Fruit fly (Drosophila melanogaster) whole organism, embryonic: ENCODE results near the gene goe.

ENCODE experiments used
- ATbp ChIP-seq: fragments of 200-800 bp; sonication (Bioruptor generic); optimal IDR thresholded peaks from 2 replicates; lab custom pipeline; 2017; ENCODE audit warnings: missing biosample characterization, mild to moderate bottlenecking, missing genetic modification characterization, missing genetic modification reagents
- CG10267 ChIP-seq: fragments of 200-800 bp; sonication (Bioruptor generic); optimal IDR thresholded peaks from 2 replicates; lab custom pipeline; 2018; ENCODE audit warnings: missing biosample characterization, mild to moderate bottlenecking, missing genetic modification characterization, moderate library complexity
- CG10366 ChIP-seq: fragments of 200-800 bp; sonication (Bioruptor generic); IDR thresholded peaks from 2 replicates; pipeline ENCODE4 v1.3.6; 2022; ENCODE audit warnings: missing biosample characterization, missing genetic modification characterization
- CG11695 ChIP-seq: fragments of 200-800 bp; sonication (Bioruptor generic); IDR thresholded peaks from 3 replicates; pipeline ENCODE4 v1.3.6; 2022; ENCODE audit warnings: missing biosample characterization, missing genetic modification characterization
- CG11696 ChIP-seq: fragments of 200-800 bp; sonication (Bioruptor generic); IDR thresholded peaks from 2 replicates; pipeline ENCODE4 v1.3.6; 2022; ENCODE audit warnings: missing biosample characterization, missing genetic modification characterization
- CG13624 ChIP-seq: fragments of 200-800 bp; sonication (Bioruptor generic); optimal IDR thresholded peaks from 2 replicates; lab custom pipeline; 2016; ENCODE audit warnings: missing biosample characterization, missing genetic modification characterization
- CG14965 ChIP-seq: fragments of 200-800 bp; sonication (Bioruptor generic); optimal IDR thresholded peaks from 2 replicates; lab custom pipeline; 2016; ENCODE audit warnings: missing biosample characterization, missing genetic modification characterization, borderline replicate concordance
- CG17186 ChIP-seq: fragments of 200-800 bp; sonication (Bioruptor generic); optimal IDR thresholded peaks from 3 replicates; lab custom pipeline; 2017; ENCODE audit warnings: missing biosample characterization, missing genetic modification reagents, missing genetic modification characterization
- CG18011 ChIP-seq: fragments of 200-800 bp; sonication (Bioruptor generic); optimal IDR thresholded peaks from 2 replicates; lab custom pipeline; 2017; ENCODE audit warnings: missing biosample characterization, missing genetic modification characterization, mild to moderate bottlenecking, moderate library complexity, missing genotype
- CG18619 ChIP-seq: fragments of 200-800 bp; sonication (Bioruptor generic); optimal IDR thresholded peaks from 3 replicates; lab custom pipeline; 2017; ENCODE audit warnings: missing biosample characterization, mild to moderate bottlenecking, missing genetic modification characterization
- CG34376 ChIP-seq: fragments of 200-800 bp; sonication (Bioruptor generic); optimal IDR thresholded peaks from 2 replicates; lab custom pipeline; 2018; ENCODE audit warnings: missing biosample characterization, mild to moderate bottlenecking, missing genetic modification characterization
- CG3847 ChIP-seq: fragments of 200-800 bp; sonication (Bioruptor generic); IDR thresholded peaks from 2 replicates; pipeline ENCODE4 v1.3.6; 2022; ENCODE audit warnings: missing biosample characterization, missing genetic modification characterization
- CG4424 ChIP-seq: fragments of 200-800 bp; sonication (Bioruptor generic); optimal IDR thresholded peaks from 3 replicates; lab custom pipeline; 2016; ENCODE audit warnings: missing biosample characterization, missing genetic modification characterization
- CG4617 ChIP-seq: fragments of 200-800 bp; sonication (Bioruptor generic); optimal IDR thresholded peaks from 3 replicates; lab custom pipeline; 2016; ENCODE audit warnings: missing biosample characterization, missing genetic modification characterization, borderline replicate concordance
- CG6791 ChIP-seq: fragments of 200-800 bp; sonication (Bioruptor generic); IDR thresholded peaks from 3 replicates; pipeline ENCODE4 v1.3.6; 2022; ENCODE audit warnings: missing biosample characterization, missing genetic modification characterization; ENCODE audit not compliant: partially characterized antibody
- CG7372 ChIP-seq: fragments of 200-800 bp; sonication (Bioruptor generic); IDR thresholded peaks from 2 replicates; pipeline ENCODE4 v1.3.6; 2022; ENCODE audit warnings: missing biosample characterization, missing genetic modification characterization
- CG8290 ChIP-seq, 3 experiments: fragments of 200-800 bp; sonication (Bioruptor generic); optimal IDR thresholded peaks; 2 replicates each; lab custom pipeline; 2016 to 2019; ENCODE audit warnings: missing biosample characterization in 3 of 3, missing genetic modification characterization in 3 of 3, mild to moderate bottlenecking in 2 of 3, moderate library complexity in 1 of 3
- CTCF ChIP-seq: fragments of 200-800 bp; sonication (Bioruptor generic); optimal IDR thresholded peaks from 2 replicates; lab custom pipeline; 2017; ENCODE audit warnings: missing biosample characterization, mild to moderate bottlenecking, missing genetic modification characterization, moderate library complexity
- D19B ChIP-seq: fragments of 200-800 bp; sonication (Bioruptor generic); optimal IDR thresholded peaks from 2 replicates; lab custom pipeline; 2017; ENCODE audit warnings: missing biosample characterization, mild to moderate bottlenecking, missing genetic modification characterization
- GATAe ChIP-seq: fragments of 200-800 bp; sonication (Bioruptor generic); conservative IDR thresholded peaks from 2 replicates; pipeline ENCODE4 v1.3.6; 2022; ENCODE audit warnings: missing biosample characterization, missing genetic modification characterization
- HLHmδ ChIP-seq: fragments of 200-800 bp; sonication (Bioruptor generic); optimal IDR thresholded peaks from 2 replicates; lab custom pipeline; 2018; ENCODE audit warnings: missing biosample characterization, mild to moderate bottlenecking, missing genetic modification characterization, moderate library complexity
- abd-A ChIP-seq: fragments of 200-800 bp; sonication (Bioruptor generic); optimal IDR thresholded peaks from 3 replicates; lab custom pipeline; 2019; ENCODE audit warnings: missing biosample characterization, mild to moderate bottlenecking, missing genetic modification characterization, moderate library complexity
- corto ChIP-seq: fragments of 200-800 bp; sonication (Bioruptor generic); optimal IDR thresholded peaks from 2 replicates; lab custom pipeline; 2016; ENCODE audit warnings: missing biosample characterization, mild to moderate bottlenecking, missing genetic modification characterization, moderate library complexity
- crol ChIP-seq: fragments of 200-800 bp; sonication (Bioruptor generic); IDR thresholded peaks from 2 replicates; pipeline ENCODE4 v1.3.6; 2022; ENCODE audit warnings: missing biosample characterization, missing genetic modification characterization
- exex ChIP-seq: fragments of 200-800 bp; sonication (Bioruptor generic); optimal IDR thresholded peaks from 4 replicates; lab custom pipeline; 2018; ENCODE audit warnings: missing biosample characterization, mild to moderate bottlenecking, missing genetic modification characterization, moderate library complexity
- fd3F ChIP-seq: fragments of 200-800 bp; sonication (Bioruptor generic); optimal IDR thresholded peaks from 2 replicates; lab custom pipeline; 2018; ENCODE audit warnings: missing biosample characterization, mild to moderate bottlenecking, missing genetic modification characterization, moderate library complexity
- fru ChIP-seq: fragments of >200 bp; optimal IDR thresholded peaks from 2 replicates; lab custom pipeline; 2017
- gcm2 ChIP-seq: fragments of 200-800 bp; sonication (Bioruptor generic); optimal IDR thresholded peaks from 2 replicates; lab custom pipeline; 2016; ENCODE audit warnings: missing biosample characterization, missing genetic modification characterization
- grn ChIP-seq: fragments of 200-800 bp; sonication (Bioruptor generic); optimal IDR thresholded peaks from 3 replicates; lab custom pipeline; 2017; ENCODE audit warnings: missing biosample characterization, missing genetic modification characterization
- insv ChIP-seq, 2 experiments: fragments of 200-800 bp; sonication (Bioruptor generic); optimal IDR thresholded peaks; 3 replicates each; lab custom pipeline; 2016 to 2018; ENCODE audit warnings: missing biosample characterization in 2 of 2, missing genetic modification characterization in 2 of 2
- onecut ChIP-seq: fragments of 200-800 bp; sonication (Bioruptor generic); IDR thresholded peaks from 2 replicates; pipeline ENCODE4 v1.3.6; 2022; ENCODE audit warnings: missing biosample characterization, missing genetic modification characterization
- sd ChIP-seq: fragments of 200-800 bp; sonication (Bioruptor generic); optimal IDR thresholded peaks from 3 replicates; lab custom pipeline; 2018; ENCODE audit warnings: missing biosample characterization, mild to moderate bottlenecking, missing genetic modification characterization, moderate library complexity
- shn ChIP-seq: fragments of 200-800 bp; sonication (Bioruptor generic); optimal IDR thresholded peaks from 3 replicates; lab custom pipeline; 2016; ENCODE audit warnings: missing biosample characterization, missing genetic modification characterization
- slp2 ChIP-seq: fragments of 200-800 bp; sonication (Bioruptor generic); optimal IDR thresholded peaks from 2 replicates; lab custom pipeline; 2016; ENCODE audit warnings: missing biosample characterization, missing genetic modification characterization
- sug ChIP-seq: fragments of 200-800 bp; optimal IDR thresholded peaks from 2 replicates; lab custom pipeline; 2019; ENCODE audit warnings: missing biosample characterization, mild to moderate bottlenecking, missing genetic modification characterization, moderate library complexity
- trem ChIP-seq: fragments of 200-800 bp; optimal IDR thresholded peaks from 3 replicates; lab custom pipeline; 2019; ENCODE audit warnings: missing biosample characterization, mild to moderate bottlenecking, missing genetic modification characterization, moderate library complexity

Gene goe

DNA sequence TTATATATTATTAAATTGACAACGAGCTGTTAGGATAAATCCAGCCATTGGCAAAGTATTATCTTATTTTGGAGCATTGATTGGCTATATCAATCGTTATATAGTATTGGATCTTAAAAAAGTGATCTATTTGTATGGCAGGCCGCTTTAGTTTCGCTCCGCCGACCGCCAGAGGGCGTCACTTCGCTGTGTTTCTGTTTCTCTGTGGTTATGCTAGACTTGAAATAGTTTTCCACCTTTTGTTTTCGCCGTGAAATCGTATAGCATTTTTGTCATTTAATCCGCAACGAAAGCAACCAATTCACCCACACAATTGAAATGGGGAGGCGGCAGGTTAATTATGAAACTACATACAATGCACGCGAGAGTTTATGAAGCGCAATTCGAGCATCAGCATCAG is 4.9 kb downstream of the goe start (continued):
- TF ChIP-seq trem (peak; percentile 69), ATbp (GFP tag; lab: Kevin White, UChicago) (peak; percentile 0), CG4424 (GFP tag; lab: Kevin White, UChicago) (peak; percentile 34), slp2 (no peak)

DNA sequence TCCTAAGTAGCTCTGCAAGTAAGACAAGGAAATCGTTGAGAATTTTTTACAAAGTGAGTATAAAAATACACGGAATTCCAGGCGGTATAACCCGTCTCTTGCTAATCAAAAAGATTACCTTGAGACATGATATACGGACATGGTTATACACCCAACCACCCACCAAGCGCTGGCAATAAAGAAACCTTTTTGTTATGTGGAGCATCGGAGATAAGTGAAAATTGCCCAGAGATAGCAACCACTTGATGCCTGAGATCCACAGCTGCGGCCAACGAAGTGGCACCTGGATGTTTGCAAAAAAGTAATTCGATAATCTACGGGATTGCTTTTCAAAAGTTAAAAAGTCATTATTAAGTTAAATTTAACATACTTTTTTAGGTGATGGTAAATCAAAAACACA is 5.8 kb downstream of the goe start:
- TF ChIP-seq CG18619 (GFP tag; lab: Kevin White, UChicago) (no peak), grn (GFP tag; lab: Kevin White, UChicago) (peak; percentile 28), abd-A (tag; lab: Kevin White, UChicago) (no peak), CG34376 (GFP tag; lab: Kevin White, UChicago) (peak; percentile 16), exex (peak; percentile 64), CG11696 (GFP tag; lab: Robert Waterston, UW) (peak; percentile 45; the same call in 1 of the 2 replicates), D19B (GFP tag; lab: Kevin White, UChicago) (no peak), sug (peak; percentile 85), sd (peak; percentile 48), GATAe (GFP tag; lab: Robert Waterston, UW) (0 out of 2 replicates have a peak, but pooled peaks have one; percentile 18)

DNA sequence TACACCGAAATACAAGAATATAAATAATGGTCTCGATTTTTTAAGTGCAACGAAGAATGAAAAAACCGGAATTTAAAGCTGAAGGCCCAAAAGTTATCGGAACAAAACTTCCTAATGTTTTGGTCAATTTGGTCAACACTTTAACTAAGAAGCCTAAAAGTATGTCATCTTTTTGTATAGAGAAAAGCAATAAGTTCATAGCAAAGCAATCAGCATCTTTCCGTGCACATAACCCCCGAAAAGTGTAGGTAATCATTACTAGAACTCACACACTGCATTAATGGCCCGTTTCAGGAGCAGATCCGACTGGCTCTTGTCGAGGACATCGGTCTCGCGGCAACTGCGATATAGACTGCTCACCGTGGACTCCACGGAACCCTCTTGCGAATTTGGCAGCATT is 7.4 kb downstream of the goe start:
- TF ChIP-seq CG8290 (GFP tag; optimal IDR thresholded peaks at IDR 0.05; lab: Kevin White, UChicago), result peak; percentile 44
- no peak for TF ChIP-seq CG8290 (tag; optimal IDR thresholded peaks at IDR 0.05; lab: Kevin White, UChicago)
- TF ChIP-seq CTCF, result peak; percentile 30
- TF ChIP-seq CG6791 (GFP tag; lab: Robert Waterston, UW), result 0 out of 3 replicates have a peak, but pooled peaks have one; percentile 9
- peak; percentile 96 for TF ChIP-seq CG18011
- no peak for TF ChIP-seq insv (GFP tag; optimal IDR thresholded peaks at IDR 0.05; lab: Kevin White, UChicago)
- TF ChIP-seq, all 482 proteins: peak for 4

DNA sequence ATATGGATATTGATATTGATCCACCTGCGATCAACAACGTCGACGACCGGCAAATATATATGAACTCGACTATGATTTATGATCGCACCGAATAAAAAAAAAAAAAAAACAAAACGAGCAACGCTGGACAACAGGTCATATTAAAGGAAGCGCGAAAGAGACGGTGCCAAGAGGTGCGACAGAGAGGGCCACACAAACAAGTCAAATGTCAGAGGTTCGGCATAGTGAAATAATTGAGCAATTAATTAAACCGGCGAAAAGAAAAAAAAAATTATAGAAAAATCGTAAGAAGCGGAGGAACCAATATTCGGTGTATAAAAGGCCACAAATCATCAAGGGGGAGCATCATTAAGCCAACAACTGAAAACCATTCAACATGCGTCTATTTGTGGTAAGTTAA is 9.2 kb downstream of the goe start, which contains the start of gene Twdlalpha:
Gene Twdlalpha, plus strand, starts transcription at position 301 of the 400 bp plus-strand sequence.
- TF ChIP-seq CG4617 (no peak), ATbp (GFP tag; lab: Kevin White, UChicago) (no peak), CG14965 (GFP tag; lab: Kevin White, UChicago) (no peak), fru (no peak), corto (GFP tag; lab: Kevin White, UChicago) (no peak), CG7372 (GFP tag; lab: Robert Waterston, UW) (no peak), CG13624 (GFP tag; lab: Kevin White, UChicago) (no peak), CG10366 (GFP tag; lab: Robert Waterston, UW) (no peak), CG17186 (GFP tag; lab: Kevin White, UChicago) (no peak), CG10267 (tag; lab: Kevin White, UChicago) (no peak), shn (GFP tag; lab: Kevin White, UChicago) (no peak), CG11695 (GFP tag; lab: Robert Waterston, UW) (no peak), onecut (GFP tag; lab: Robert Waterston, UW) (no peak), CG3847 (GFP tag; lab: Robert Waterston, UW) (no peak), crol (GFP tag; lab: Robert Waterston, UW) (no peak), HLHmδ (GFP tag; lab: Kevin White, UChicago) (no peak), gcm2 (no peak), fd3F (GFP tag; lab: Kevin White, UChicago) (no peak)
